Fruit fly (Drosophila melanogaster) whole organism, embryonic: ENCODE measurements around the gene Rab3-GEF.

ENCODE experiments used
- B-H1 ChIP-seq: fragments of 200-800 bp; sonication (Bioruptor generic); IDR thresholded peaks from 3 replicates; pipeline ENCODE4 v1.3.6; 2022; ENCODE audit warnings: missing biosample characterization, missing genetic modification characterization
- Blimp-1 ChIP-seq: fragments of 200-800 bp; sonication (Bioruptor generic); optimal IDR thresholded peaks from 3 replicates; lab custom pipeline; 2018; ENCODE audit warnings: missing biosample characterization, missing genetic modification characterization, mild to moderate bottlenecking, moderate library complexity, missing genetic modification reagents
- C15 ChIP-seq: fragments of 200-800 bp; sonication (Bioruptor generic); IDR thresholded peaks from 3 replicates; pipeline ENCODE4 v1.3.6; 2022; ENCODE audit warnings: missing biosample characterization, missing genetic modification characterization
- CG12071 ChIP-seq: fragments of 200-800 bp; sonication (Bioruptor generic); optimal IDR thresholded peaks from 3 replicates; lab custom pipeline; 2018; ENCODE audit warnings: missing biosample characterization, mild to moderate bottlenecking, missing genetic modification characterization
- CG14050 ChIP-seq: fragments of 200-800 bp; sonication (Bioruptor generic); IDR thresholded peaks from 3 replicates; pipeline ENCODE4 v1.3.6; 2022; ENCODE audit warnings: missing biosample characterization, missing genetic modification characterization
- CG1602 ChIP-seq: fragments of 200-800 bp; sonication (Bioruptor generic); optimal IDR thresholded peaks from 3 replicates; lab custom pipeline; 2016; ENCODE audit warnings: missing biosample characterization, missing genetic modification characterization
- CG16863 ChIP-seq: fragments of 200-800 bp; sonication (Bioruptor generic); optimal IDR thresholded peaks from 3 replicates; lab custom pipeline; 2016; ENCODE audit warnings: missing biosample characterization, missing genetic modification characterization
- CG3407 ChIP-seq: fragments of 200-800 bp; sonication (Bioruptor generic); optimal IDR thresholded peaks from 2 replicates; lab custom pipeline; 2018; ENCODE audit warnings: missing biosample characterization, mild to moderate bottlenecking, missing genetic modification characterization
- CG34224 ChIP-seq: fragments of 200-800 bp; sonication (Bioruptor generic); IDR thresholded peaks from 3 replicates; pipeline ENCODE4 v1.3.6; 2022; ENCODE audit warnings: missing biosample characterization, missing genetic modification characterization; ENCODE audit not compliant: partially characterized antibody
- CG34376 ChIP-seq: fragments of 200-800 bp; sonication (Bioruptor generic); optimal IDR thresholded peaks from 2 replicates; lab custom pipeline; 2018; ENCODE audit warnings: missing biosample characterization, mild to moderate bottlenecking, missing genetic modification characterization
- CG3995 ChIP-seq: fragments of 200-800 bp; sonication (Bioruptor generic); optimal IDR thresholded peaks from 3 replicates; lab custom pipeline; 2016; ENCODE audit warnings: missing biosample characterization, missing genetic modification characterization
- CG4282 ChIP-seq: fragments of 200-800 bp; sonication (Bioruptor generic); optimal IDR thresholded peaks from 2 replicates; lab custom pipeline; 2016; ENCODE audit warnings: missing biosample characterization, missing genetic modification characterization
- CG6272 ChIP-seq: fragments of 200-800 bp; sonication (Bioruptor generic); IDR thresholded peaks from 2 replicates; pipeline ENCODE4 v1.3.6; 2022; ENCODE audit warnings: missing biosample characterization, missing genetic modification characterization
- CG7839 ChIP-seq: fragments of 200-800 bp; sonication (Bioruptor generic); optimal IDR thresholded peaks from 3 replicates; lab custom pipeline; 2018; ENCODE audit warnings: missing biosample characterization, mild to moderate bottlenecking, missing genetic modification characterization, moderate library complexity
- CG7987 ChIP-seq: fragments of 200-800 bp; sonication (Bioruptor generic); optimal IDR thresholded peaks from 2 replicates; lab custom pipeline; 2018; ENCODE audit warnings: missing biosample characterization, mild to moderate bottlenecking, missing genetic modification characterization, moderate library complexity
- CG8290 ChIP-seq, 3 experiments: fragments of 200-800 bp; sonication (Bioruptor generic); optimal IDR thresholded peaks; 2 replicates each; lab custom pipeline; 2016 to 2019; ENCODE audit warnings: missing biosample characterization in 3 of 3, missing genetic modification characterization in 3 of 3, mild to moderate bottlenecking in 2 of 3, moderate library complexity in 1 of 3
- CG9797 ChIP-seq: fragments of 200-800 bp; sonication (Bioruptor generic); optimal IDR thresholded peaks from 3 replicates; lab custom pipeline; 2018; ENCODE audit warnings: missing biosample characterization, mild to moderate bottlenecking, missing genetic modification characterization
- D19B ChIP-seq: fragments of 200-800 bp; sonication (Bioruptor generic); optimal IDR thresholded peaks from 2 replicates; lab custom pipeline; 2017; ENCODE audit warnings: missing biosample characterization, mild to moderate bottlenecking, missing genetic modification characterization
- Drgx ChIP-seq: fragments of 200-800 bp; sonication (Bioruptor generic); IDR thresholded peaks from 2 replicates; pipeline ENCODE4 v1.3.6; 2022; ENCODE audit warnings: missing biosample characterization, missing genetic modification characterization
- Eip74EF ChIP-seq, 2 experiments: fragments of 200-800 bp in 1 of 2; fragments of >200 bp in 1 of 2; sonication (Bioruptor generic) in 1 of 2; optimal IDR thresholded peaks; 2 replicates each; lab custom pipeline; 2017 to 2019; ENCODE audit warnings: missing biosample characterization in 2 of 2, missing genetic modification characterization in 2 of 2, mild to moderate bottlenecking in 1 of 2, moderate library complexity in 1 of 2
- Gug ChIP-seq: fragments of 200-800 bp; sonication (Bioruptor generic); IDR thresholded peaks from 4 replicates; pipeline ENCODE4 v1.3.6; 2022; ENCODE audit warnings: missing biosample characterization, missing genetic modification characterization
- H15 ChIP-seq: fragments of 200-800 bp; sonication (Bioruptor generic); IDR thresholded peaks from 3 replicates; pipeline ENCODE4 v1.3.6; 2022; ENCODE audit warnings: missing biosample characterization, missing genetic modification characterization
- H2.0 ChIP-seq: fragments of 200-800 bp; sonication (Bioruptor generic); IDR thresholded peaks from 2 replicates; pipeline ENCODE4 v1.3.6; 2022; ENCODE audit warnings: missing biosample characterization, missing genetic modification characterization
- HHEX ChIP-seq: fragments of 200-800 bp; sonication (Bioruptor generic); optimal IDR thresholded peaks from 3 replicates; lab custom pipeline; 2017; ENCODE audit warnings: missing biosample characterization, mild to moderate bottlenecking, missing genetic modification characterization, missing genetic modification reagents
- Lpt ChIP-seq: fragments of >200 bp; optimal IDR thresholded peaks from 2 replicates; lab custom pipeline; 2018; ENCODE audit warnings: missing biosample characterization, missing genetic modification characterization
- Mad ChIP-seq: fragments of 200-800 bp; sonication (Bioruptor generic); optimal IDR thresholded peaks from 2 replicates; lab custom pipeline; 2016; ENCODE audit warnings: missing biosample characterization, missing genetic modification characterization
- Max ChIP-seq: fragments of 200-800 bp; sonication (Bioruptor generic); optimal IDR thresholded peaks from 2 replicates; lab custom pipeline; 2016; ENCODE audit warnings: missing biosample characterization, mild to moderate bottlenecking, missing genetic modification characterization
- Med ChIP-seq: fragments of 200-800 bp; sonication (Bioruptor generic); peaks from one replicate; lab custom pipeline; 2016; ENCODE audit warnings: missing biosample characterization, missing genetic modification characterization, mild to moderate bottlenecking, inconsistent platforms, moderate library complexity
- Nf-YB ChIP-seq: fragments of 200-800 bp; sonication (Bioruptor generic); optimal IDR thresholded peaks from 3 replicates; lab custom pipeline; 2019; ENCODE audit warnings: missing biosample characterization, mild to moderate bottlenecking, missing genetic modification characterization, moderate library complexity
- NfI ChIP-seq: fragments of 200-800 bp; sonication (Bioruptor generic); optimal IDR thresholded peaks from 3 replicates; lab custom pipeline; 2018; ENCODE audit warnings: missing biosample characterization, mild to moderate bottlenecking, missing genetic modification characterization, moderate library complexity
- Six4 ChIP-seq: fragments of 200-800 bp; sonication (Bioruptor generic); optimal IDR thresholded peaks from 2 replicates; lab custom pipeline; 2016; ENCODE audit warnings: missing biosample characterization, missing genetic modification characterization
- ap ChIP-seq: fragments of 200-800 bp; sonication (Bioruptor generic); IDR thresholded peaks from 2 replicates; pipeline ENCODE4 v1.3.6; 2022; ENCODE audit warnings: missing biosample characterization, missing genetic modification characterization
- dmrt11E ChIP-seq: fragments of 200-800 bp; sonication (Bioruptor generic); optimal IDR thresholded peaks from 3 replicates; lab custom pipeline; 2018; ENCODE audit warnings: missing biosample characterization, mild to moderate bottlenecking, missing genetic modification characterization, moderate library complexity
- dmrt99B ChIP-seq: fragments of 200-800 bp; sonication (Bioruptor generic); optimal IDR thresholded peaks from 2 replicates; lab custom pipeline; 2018; ENCODE audit warnings: missing biosample characterization, mild to moderate bottlenecking, missing genetic modification characterization, moderate library complexity
- fd102C ChIP-seq: fragments of 200-800 bp; sonication (Bioruptor generic); optimal IDR thresholded peaks from 2 replicates; lab custom pipeline; 2018; ENCODE audit warnings: missing biosample characterization, mild to moderate bottlenecking, missing genetic modification characterization, moderate library complexity
- gce ChIP-seq: fragments of 200-800 bp; sonication (Bioruptor generic); IDR thresholded peaks from 3 replicates; pipeline ENCODE4 v1.3.6; 2022; ENCODE audit warnings: missing biosample characterization, missing genetic modification characterization
- her ChIP-seq: fragments of 200-800 bp; sonication (Bioruptor generic); optimal IDR thresholded peaks from 2 replicates; lab custom pipeline; 2016; ENCODE audit warnings: missing biosample characterization, missing genetic modification characterization
- insv ChIP-seq, 2 experiments: fragments of 200-800 bp; sonication (Bioruptor generic); optimal IDR thresholded peaks; 3 replicates each; lab custom pipeline; 2016 to 2018; ENCODE audit warnings: missing biosample characterization in 2 of 2, missing genetic modification characterization in 2 of 2
- lab ChIP-seq: fragments of 200-800 bp; sonication (Bioruptor generic); optimal IDR thresholded peaks from 3 replicates; lab custom pipeline; 2017; ENCODE audit warnings: missing biosample characterization, missing genetic modification characterization, mild to moderate bottlenecking, moderate library complexity, missing genetic modification reagents
- p53 ChIP-seq: fragments of 200-800 bp; sonication (Bioruptor generic); optimal IDR thresholded peaks from 2 replicates; lab custom pipeline; 2016; ENCODE audit warnings: missing biosample characterization, missing genetic modification characterization
- salm ChIP-seq: fragments of 200-800 bp; sonication (Bioruptor generic); optimal IDR thresholded peaks from 2 replicates; lab custom pipeline; 2018; ENCODE audit warnings: missing biosample characterization, mild to moderate bottlenecking, missing genetic modification characterization
- sc ChIP-seq, 3 experiments: fragments of >200 bp in 2 of 3; fragments of 200-800 bp in 1 of 3; sonication (Bioruptor generic) in 1 of 3; optimal IDR thresholded peaks; 2 replicates in 2 of 3; 3 replicates in 1 of 3; lab custom pipeline; 2017; ENCODE audit warnings: mild to moderate bottlenecking in 1 of 3, missing biosample characterization in 1 of 3, missing genetic modification characterization in 1 of 3, missing genetic modification reagents in 1 of 3
- seq ChIP-seq: fragments of 200-800 bp; sonication (Bioruptor generic); IDR thresholded peaks from 2 replicates; pipeline ENCODE4 v1.3.6; 2022; ENCODE audit warnings: missing biosample characterization, missing genetic modification characterization
- so ChIP-seq: fragments of 200-800 bp; sonication (Bioruptor generic); IDR thresholded peaks from 3 replicates; pipeline ENCODE4 v1.3.6; 2022; ENCODE audit warnings: missing biosample characterization, missing genetic modification characterization
- sug ChIP-seq: fragments of 200-800 bp; optimal IDR thresholded peaks from 2 replicates; lab custom pipeline; 2019; ENCODE audit warnings: missing biosample characterization, mild to moderate bottlenecking, missing genetic modification characterization, moderate library complexity
- tio ChIP-seq: fragments of 200-800 bp; sonication (Bioruptor generic); optimal IDR thresholded peaks from 2 replicates; lab custom pipeline; 2017; ENCODE audit warnings: missing biosample characterization, missing genetic modification characterization, inconsistent platforms
- trh ChIP-seq: fragments of 200-800 bp; sonication (Bioruptor generic); optimal IDR thresholded peaks from 2 replicates; lab custom pipeline; 2016; ENCODE audit warnings: missing biosample characterization, missing genetic modification characterization
- z ChIP-seq: fragments of 200-800 bp; sonication (Bioruptor generic); IDR thresholded peaks from 3 replicates; pipeline ENCODE4 v1.3.6; 2022; ENCODE audit warnings: missing biosample characterization, missing genetic modification characterization

Gene Rab3-GEF

DNA sequence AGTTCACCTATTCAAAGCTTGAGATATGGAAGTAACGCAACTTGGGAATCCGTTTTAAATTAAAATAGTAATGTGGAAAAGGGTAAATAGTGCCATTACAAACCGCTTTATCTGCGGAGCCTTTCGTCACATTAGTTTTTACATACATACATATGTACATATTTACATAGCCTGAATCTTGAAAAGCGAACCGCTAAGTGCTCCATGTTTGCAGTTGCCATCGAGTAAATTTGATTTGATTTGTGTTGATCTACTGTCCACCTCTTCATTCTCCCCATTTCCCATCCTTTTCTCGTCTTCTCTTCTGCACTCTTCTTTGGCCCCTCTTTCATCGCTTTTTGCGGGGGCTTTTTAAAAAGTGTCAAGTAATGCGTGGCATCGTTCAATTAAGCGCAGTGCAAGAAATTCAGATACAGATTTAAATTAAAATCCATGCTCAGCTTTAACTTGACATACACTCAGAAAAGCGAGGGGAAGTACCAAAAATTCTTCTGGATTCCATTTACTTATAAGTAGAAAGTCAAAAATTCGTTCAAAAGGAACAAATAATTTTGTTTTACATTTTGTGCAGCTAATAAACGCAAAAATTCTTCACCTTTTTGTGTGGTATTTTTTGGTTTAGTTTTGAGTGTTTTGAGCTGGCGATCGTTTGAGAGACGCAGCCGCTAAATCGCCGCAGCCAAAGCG is 46.3 kb upstream of the Rab3-GEF start (continued):
- TF ChIP-seq lab (GFP tag; lab: Kevin White, UChicago) (peak; percentile 95), CG12071 (GFP tag; lab: Kevin White, UChicago) (peak; percentile 95), her (GFP tag; lab: Kevin White, UChicago) (peak; percentile 21), trh (GFP tag; lab: Kevin White, UChicago) (peak; percentile 67), Nf-YB (GFP tag; lab: Kevin White, UChicago) (peak; percentile 62), so (GFP tag; lab: Robert Waterston, UW) (peak; percentile 82; the same call in 2 of the 3 replicates), CG7839 (peak; percentile 36), seq (GFP tag; lab: Robert Waterston, UW) (peak; percentile 87), CG6272 (GFP tag; lab: Robert Waterston, UW) (no peak), CG14050 (GFP tag; lab: Robert Waterston, UW) (peak; percentile 50; the same call in 2 of the 3 replicates), Med (peak; percentile 96), z (GFP tag; lab: Robert Waterston, UW) (peak; percentile 8; the same call in 1 of the 3 replicates), CG3995 (GFP tag; lab: Kevin White, UChicago) (peak; percentile 21), salm (tag; lab: Kevin White, UChicago) (peak; percentile 84), C15 (GFP tag; lab: Robert Waterston, UW) (no peak), sc (optimal IDR thresholded peaks at IDR 0.05; lab: Kevin White, UChicago) (no peak), sc (GFP tag; optimal IDR thresholded peaks at IDR 0.05; lab: Kevin White, UChicago) (peak; percentile 90), CG34224 (GFP tag; lab: Robert Waterston, UW) (no peak), CG8290 (GFP tag; optimal IDR thresholded peaks at IDR 0.05; lab: Kevin White, UChicago) (peak; percentile 55), CG8290 (tag; optimal IDR thresholded peaks at IDR 0.05; lab: Kevin White, UChicago) (peak; percentile 93), CG16863 (GFP tag; lab: Kevin White, UChicago) (peak; percentile 76), CG9797 (GFP tag; lab: Kevin White, UChicago) (no peak), tio (peak; percentile 60), gce (peak; percentile 90), dmrt99B (tag; lab: Kevin White, UChicago) (peak; percentile 86), Gug (GFP tag; lab: Robert Waterston, UW) (no peak), fd102C (GFP tag; lab: Kevin White, UChicago) (no peak), ap (peak; percentile 52; the same call in 1 of the 2 replicates), H2.0 (peak; percentile 27; the same call in 1 of the 2 replicates), B-H1 (peak; percentile 70; the same call in 1 of the 3 replicates), CG4282 (no peak), sug (tag; lab: Kevin White, UChicago) (peak; percentile 45), dmrt11E (tag; lab: Kevin White, UChicago) (peak; percentile 75), NfI (GFP tag; lab: Kevin White, UChicago) (peak; percentile 45), Blimp-1 (GFP tag; lab: Kevin White, UChicago) (peak; percentile 85), insv (GFP tag; optimal IDR thresholded peaks at IDR 0.05; lab: Kevin White, UChicago) (peak in 1 of 2 experiments; percentile 64), CG7987 (GFP tag; lab: Kevin White, UChicago) (peak; percentile 95), Lpt (no peak), H15 (GFP tag; lab: Robert Waterston, UW) (no peak), Max (GFP tag; lab: Kevin White, UChicago) (peak; percentile 75), Mad (GFP tag; lab: Kevin White, UChicago) (peak; percentile 58), HHEX (GFP tag; lab: Kevin White, UChicago) (peak; percentile 90), Eip74EF (GFP tag; optimal IDR thresholded peaks at IDR 0.05; lab: Kevin White, UChicago) (peak in 1 of 2 experiments; percentile 81), D19B (GFP tag; lab: Kevin White, UChicago) (peak; percentile 15), Six4 (GFP tag; lab: Kevin White, UChicago) (peak; percentile 60), Drgx (GFP tag; lab: Robert Waterston, UW) (peak; percentile 86), p53 (GFP tag; lab: Kevin White, UChicago) (peak; percentile 51), CG34376 (GFP tag; lab: Kevin White, UChicago) (peak; percentile 57), CG1602 (GFP tag; lab: Kevin White, UChicago) (peak; percentile 61), CG3407 (GFP tag; lab: Kevin White, UChicago) (peak; percentile 96)
